Fruit fly (Drosophila melanogaster) whole organism, embryonic: ENCODE results near the gene Orc2.

ENCODE experiments used
- CG11398 ChIP-seq: fragments of 200-800 bp; sonication (Bioruptor generic); optimal IDR thresholded peaks from 2 replicates; lab custom pipeline; 2016; ENCODE audit warnings: missing biosample characterization, missing genetic modification characterization
- CG11504 ChIP-seq: fragments of 200-800 bp; sonication (Bioruptor generic); optimal IDR thresholded peaks from 3 replicates; lab custom pipeline; 2019; ENCODE audit warnings: missing biosample characterization, mild to moderate bottlenecking, missing genetic modification characterization, moderate library complexity
- CG14014 ChIP-seq: fragments of 200-800 bp; sonication (Bioruptor generic); IDR thresholded peaks from 2 replicates; pipeline ENCODE4 v1.3.6; 2022; ENCODE audit warnings: missing biosample characterization, missing genetic modification characterization
- CG15073 ChIP-seq: fragments of 200-800 bp; sonication (Bioruptor generic); optimal IDR thresholded peaks from 2 replicates; lab custom pipeline; 2016; ENCODE audit warnings: missing biosample characterization, missing genetic modification characterization
- CG3726 ChIP-seq: fragments of 200-800 bp; sonication (Bioruptor generic); IDR thresholded peaks from 3 replicates; pipeline ENCODE4, ENCODE4 v1.3.6; 2022; ENCODE audit warnings: missing biosample characterization, missing genetic modification characterization
- HmgD ChIP-seq: fragments of 200-800 bp; sonication (Bioruptor generic); optimal IDR thresholded peaks from 3 replicates; lab custom pipeline; 2016; ENCODE audit warnings: missing biosample characterization, missing genetic modification characterization
- Hr3 ChIP-seq: fragments of 200-800 bp; sonication (Bioruptor generic); optimal IDR thresholded peaks from 3 replicates; lab custom pipeline; 2016; ENCODE audit warnings: missing biosample characterization, missing genetic modification characterization
- ranshi ChIP-seq: fragments of 200-800 bp; sonication (Bioruptor generic); IDR thresholded peaks from 2 replicates; pipeline ENCODE4 v1.3.6; 2022; ENCODE audit warnings: missing biosample characterization, missing genetic modification characterization
- sqz ChIP-seq: fragments of 200-800 bp; sonication (Bioruptor generic); optimal IDR thresholded peaks from 3 replicates; lab custom pipeline; 2018; ENCODE audit warnings: missing biosample characterization, mild to moderate bottlenecking, missing genetic modification characterization
- usp ChIP-seq: fragments of >200 bp; optimal IDR thresholded peaks from 2 replicates; lab custom pipeline; 2017; ENCODE audit warnings: missing biosample characterization, missing genetic modification characterization
- zen2 ChIP-seq: fragments of 200-800 bp; sonication (Bioruptor generic); IDR thresholded peaks from 3 replicates; pipeline ENCODE4 v1.3.6; 2022; ENCODE audit warnings: missing biosample characterization, missing genetic modification characterization; ENCODE audit not compliant: partially characterized antibody

DNA sequence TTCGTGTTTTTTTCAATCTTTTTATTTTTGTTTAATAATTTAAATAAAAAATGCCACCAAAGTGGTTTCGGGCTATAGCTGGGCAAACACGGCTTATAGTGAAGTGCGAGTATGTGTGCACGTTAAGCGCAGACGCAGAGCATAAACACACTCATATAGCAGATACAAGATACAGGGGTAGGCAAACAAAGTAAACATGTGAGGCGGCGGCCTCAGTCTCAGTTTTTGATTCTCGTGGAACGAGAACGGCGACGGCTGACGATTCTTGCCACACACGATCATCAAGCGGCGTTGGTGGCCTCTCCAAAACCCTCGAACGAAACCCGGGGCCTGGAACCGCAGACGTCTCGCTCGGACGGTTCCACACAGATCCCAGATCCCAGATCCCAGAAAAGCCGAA is 25.4 kb downstream of the Orc2 start:
- no peak for TF ChIP-seq ranshi
- no peak for TF ChIP-seq sqz
- TF ChIP-seq CG14014 (GFP tag; lab: Robert Waterston, UW), result no peak
- no peak for TF ChIP-seq CG11398
- TF ChIP-seq CG15073, result no peak
- no peak for TF ChIP-seq zen2
- TF ChIP-seq CG11504 (tag; lab: Kevin White, UChicago), result no peak
- no peak for TF ChIP-seq CG3726 (GFP tag; lab: Robert Waterston, UW)
- no peak for TF ChIP-seq usp (GFP tag; lab: Kevin White, UChicago)
- TF ChIP-seq HmgD, result no peak
- TF ChIP-seq Hr3, result no peak
